Fruit fly (Drosophila melanogaster) whole organism, prepupa: Measurements from ENCODE around the gene stol.

ENCODE experiments used
- CG10631 ChIP-seq: fragments of 200-800 bp; sonication (Bioruptor generic); optimal IDR thresholded peaks from 2 replicates; lab custom pipeline; 2016; ENCODE audit warnings: missing biosample characterization, missing genetic modification characterization
- CG11294 ChIP-seq: fragments of 200-800 bp; sonication (Bioruptor generic); IDR thresholded peaks from 2 replicates; pipeline ENCODE4 v1.3.6; 2022; ENCODE audit warnings: missing biosample characterization, missing genetic modification characterization
- CG11902 ChIP-seq: fragments of 200-800 bp; sonication (Bioruptor generic); optimal IDR thresholded peaks from 3 replicates; lab custom pipeline; 2016; ENCODE audit warnings: missing biosample characterization, missing genetic modification characterization
- CG15336 ChIP-seq: fragments of 200-800 bp; sonication (Bioruptor generic); IDR thresholded peaks from 2 replicates; pipeline ENCODE4 v1.3.6; 2022; ENCODE audit warnings: missing biosample characterization, missing genetic modification characterization
- CG16779 ChIP-seq: fragments of 200-800 bp; sonication (Bioruptor generic); optimal IDR thresholded peaks from 3 replicates; lab custom pipeline; 2017; ENCODE audit warnings: missing biosample characterization, mild to moderate bottlenecking, missing genetic modification characterization
- CG3032 ChIP-seq: fragments of 200-800 bp; optimal IDR thresholded peaks from 2 replicates; lab custom pipeline; 2019; ENCODE audit warnings: missing biosample characterization, mild to moderate bottlenecking, missing genetic modification characterization, moderate library complexity
- CG32006 ChIP-seq: fragments of 200-800 bp; sonication (Bioruptor generic); optimal IDR thresholded peaks from 3 replicates; lab custom pipeline; 2017; ENCODE audit warnings: missing biosample characterization, mild to moderate bottlenecking, missing genetic modification characterization
- CG34406 ChIP-seq: fragments of 200-800 bp; sonication (Bioruptor generic); optimal IDR thresholded peaks from 3 replicates; lab custom pipeline; 2016; ENCODE audit warnings: missing biosample characterization, missing genetic modification characterization
- CG3919 ChIP-seq: fragments of 200-800 bp; sonication (Bioruptor generic); optimal IDR thresholded peaks from 3 replicates; lab custom pipeline; 2016; ENCODE audit warnings: missing biosample characterization, missing genetic modification characterization
- CG4318 ChIP-seq: fragments of 200-800 bp; sonication (Bioruptor generic); optimal IDR thresholded peaks from 3 replicates; lab custom pipeline; 2017; ENCODE audit warnings: missing biosample characterization, mild to moderate bottlenecking, missing genetic modification characterization
- CG6163 ChIP-seq: fragments of 200-800 bp; sonication (Bioruptor generic); IDR thresholded peaks from 3 replicates; pipeline ENCODE4 v1.3.6; 2022; ENCODE audit warnings: missing biosample characterization, missing genetic modification characterization
- CG6276 ChIP-seq: fragments of 200-800 bp; sonication (Bioruptor generic); optimal IDR thresholded peaks from 2 replicates; lab custom pipeline; 2017; ENCODE audit warnings: missing biosample characterization, mild to moderate bottlenecking, missing genetic modification characterization
- CG6792 ChIP-seq: fragments of 200-800 bp; sonication (Bioruptor generic); optimal IDR thresholded peaks from 3 replicates; lab custom pipeline; 2016; ENCODE audit warnings: missing biosample characterization, missing genetic modification characterization
- CG6808 ChIP-seq: fragments of 200-800 bp; sonication (Bioruptor generic); optimal IDR thresholded peaks from 3 replicates; lab custom pipeline; 2017; ENCODE audit warnings: missing biosample characterization, missing genetic modification characterization, mild to moderate bottlenecking, moderate library complexity, missing genetic modification reagents
- CG8319 ChIP-seq: fragments of 200-800 bp; sonication (Bioruptor generic); optimal IDR thresholded peaks from 3 replicates; lab custom pipeline; 2016; ENCODE audit warnings: missing biosample characterization, missing genetic modification characterization
- CG8632 ChIP-seq: fragments of 200-800 bp; sonication (Bioruptor generic); optimal IDR thresholded peaks from 3 replicates; lab custom pipeline; 2016; ENCODE audit warnings: missing biosample characterization, missing genetic modification characterization
- CG9139 ChIP-seq: fragments of 200-800 bp; sonication (Bioruptor generic); optimal IDR thresholded peaks from 3 replicates; lab custom pipeline; 2017; ENCODE audit warnings: missing biosample characterization, mild to moderate bottlenecking, missing genetic modification characterization
- Eip75B ChIP-seq: fragments of 200-800 bp; sonication (Bioruptor generic); optimal IDR thresholded peaks from 3 replicates; lab custom pipeline; 2016; ENCODE audit warnings: missing biosample characterization, missing genetic modification characterization
- Eip78C ChIP-seq: fragments of 200-800 bp; sonication (Bioruptor generic); peaks from one replicate; lab custom pipeline; 2016; ENCODE audit warnings: missing biosample characterization, missing genetic modification characterization
- Eip93F ChIP-seq: fragments of 200-800 bp; sonication (Bioruptor generic); optimal IDR thresholded peaks from 2 replicates; lab custom pipeline; 2016; ENCODE audit warnings: missing biosample characterization, mild to moderate bottlenecking, missing genetic modification characterization
- Ets21C ChIP-seq: fragments of 200-800 bp; sonication (Bioruptor generic); optimal IDR thresholded peaks from 3 replicates; lab custom pipeline; 2016; ENCODE audit warnings: missing biosample characterization, missing genetic modification characterization
- Ets96B ChIP-seq: fragments of 200-800 bp; optimal IDR thresholded peaks from 2 replicates; lab custom pipeline; 2019; ENCODE audit warnings: missing biosample characterization, mild to moderate bottlenecking, missing genetic modification characterization, moderate library complexity
- Gug ChIP-seq: fragments of 200-800 bp; sonication (Bioruptor generic); IDR thresholded peaks from 2 replicates; pipeline ENCODE4 v1.3.6; 2022; ENCODE audit warnings: missing biosample characterization, missing genetic modification characterization
- Hr38 ChIP-seq: sonication (Bioruptor generic); optimal IDR thresholded peaks from 2 replicates; lab custom pipeline; 2016; ENCODE audit warnings: missing biosample characterization, missing genetic modification characterization
- Hr4 ChIP-seq: fragments of 200-800 bp; sonication (Bioruptor generic); optimal IDR thresholded peaks from 3 replicates; lab custom pipeline; 2016; ENCODE audit warnings: missing biosample characterization, missing genetic modification characterization
- Lpt ChIP-seq: fragments of 200-800 bp; sonication (Bioruptor generic); optimal IDR thresholded peaks from 3 replicates; lab custom pipeline; 2016; ENCODE audit warnings: missing biosample characterization, missing genetic modification characterization
- Smox ChIP-seq: fragments of 200-800 bp; sonication (Bioruptor generic); optimal IDR thresholded peaks from 3 replicates; lab custom pipeline; 2016; ENCODE audit warnings: missing biosample characterization, missing genetic modification characterization
- Sox102F ChIP-seq: fragments of 200-800 bp; sonication (Bioruptor generic); optimal IDR thresholded peaks from 2 replicates; lab custom pipeline; 2016; ENCODE audit warnings: missing biosample characterization, mild to moderate bottlenecking, missing genetic modification characterization
- Sox15 ChIP-seq: fragments of 200-800 bp; sonication (Bioruptor generic); optimal IDR thresholded peaks from 3 replicates; lab custom pipeline; 2016; ENCODE audit warnings: missing biosample characterization, missing genetic modification characterization
- achi ChIP-seq: fragments of 200-800 bp; sonication (Bioruptor generic); optimal IDR thresholded peaks from 3 replicates; lab custom pipeline; 2016; ENCODE audit warnings: missing biosample characterization, missing genetic modification characterization
- dac ChIP-seq: fragments of 200-800 bp; sonication (Bioruptor generic); optimal IDR thresholded peaks from 2 replicates; lab custom pipeline; 2017; ENCODE audit warnings: missing biosample characterization, mild to moderate bottlenecking, missing genetic modification characterization
- dsx ChIP-seq: fragments of 200-800 bp; optimal IDR thresholded peaks from 3 replicates; lab custom pipeline; 2019; ENCODE audit warnings: missing biosample characterization, mild to moderate bottlenecking, missing genetic modification characterization, moderate library complexity; ENCODE audit not compliant: poor library complexity, severe bottlenecking
- eg ChIP-seq: fragments of 200-800 bp; sonication (Bioruptor generic); IDR thresholded peaks from 3 replicates; pipeline ENCODE4 v1.3.6; 2022; ENCODE audit warnings: missing biosample characterization, missing genetic modification characterization
- esn ChIP-seq: fragments of 200-800 bp; sonication (Bioruptor generic); optimal IDR thresholded peaks from 2 replicates; lab custom pipeline; 2016; ENCODE audit warnings: missing biosample characterization, mild to moderate bottlenecking, missing genetic modification characterization, moderate library complexity
- fd85E ChIP-seq: fragments of 200-800 bp; sonication (Bioruptor generic); optimal IDR thresholded peaks from 3 replicates; lab custom pipeline; 2016; ENCODE audit warnings: missing biosample characterization, missing genetic modification characterization
- fkh ChIP-seq: fragments of 200-800 bp; sonication (Bioruptor generic); optimal IDR thresholded peaks from 3 replicates; lab custom pipeline; 2017; ENCODE audit warnings: missing biosample characterization, mild to moderate bottlenecking, missing genetic modification characterization, moderate library complexity
- net ChIP-seq: fragments of 200-800 bp; sonication (Bioruptor generic); optimal IDR thresholded peaks from 3 replicates; lab custom pipeline; 2016; ENCODE audit warnings: missing biosample characterization, missing genetic modification characterization
- pdm3 ChIP-seq: fragments of 200-800 bp; sonication (Bioruptor generic); optimal IDR thresholded peaks from 3 replicates; lab custom pipeline; 2016; ENCODE audit warnings: missing biosample characterization, missing genetic modification characterization
- salr ChIP-seq, 2 experiments: fragments of 200-800 bp; sonication (Bioruptor generic); optimal IDR thresholded peaks; 3 replicates each; lab custom pipeline; 2016 to 2018; ENCODE audit warnings: missing biosample characterization in 2 of 2, missing genetic modification characterization in 2 of 2, mild to moderate bottlenecking in 1 of 2
- ss ChIP-seq, 2 experiments: fragments of 200-800 bp; sonication (Bioruptor generic); optimal IDR thresholded peaks; 2 replicates in 1 of 2; 3 replicates in 1 of 2; lab custom pipeline; 2017 to 2018; ENCODE audit warnings: mild to moderate bottlenecking in 2 of 2, missing biosample characterization in 2 of 2, missing genetic modification characterization in 2 of 2, moderate library complexity in 1 of 2
- svp ChIP-seq: fragments of 200-800 bp; sonication (Bioruptor generic); peaks from one replicate; lab custom pipeline; 2016; ENCODE audit warnings: missing biosample characterization, missing genetic modification characterization

The stol gene

DNA sequence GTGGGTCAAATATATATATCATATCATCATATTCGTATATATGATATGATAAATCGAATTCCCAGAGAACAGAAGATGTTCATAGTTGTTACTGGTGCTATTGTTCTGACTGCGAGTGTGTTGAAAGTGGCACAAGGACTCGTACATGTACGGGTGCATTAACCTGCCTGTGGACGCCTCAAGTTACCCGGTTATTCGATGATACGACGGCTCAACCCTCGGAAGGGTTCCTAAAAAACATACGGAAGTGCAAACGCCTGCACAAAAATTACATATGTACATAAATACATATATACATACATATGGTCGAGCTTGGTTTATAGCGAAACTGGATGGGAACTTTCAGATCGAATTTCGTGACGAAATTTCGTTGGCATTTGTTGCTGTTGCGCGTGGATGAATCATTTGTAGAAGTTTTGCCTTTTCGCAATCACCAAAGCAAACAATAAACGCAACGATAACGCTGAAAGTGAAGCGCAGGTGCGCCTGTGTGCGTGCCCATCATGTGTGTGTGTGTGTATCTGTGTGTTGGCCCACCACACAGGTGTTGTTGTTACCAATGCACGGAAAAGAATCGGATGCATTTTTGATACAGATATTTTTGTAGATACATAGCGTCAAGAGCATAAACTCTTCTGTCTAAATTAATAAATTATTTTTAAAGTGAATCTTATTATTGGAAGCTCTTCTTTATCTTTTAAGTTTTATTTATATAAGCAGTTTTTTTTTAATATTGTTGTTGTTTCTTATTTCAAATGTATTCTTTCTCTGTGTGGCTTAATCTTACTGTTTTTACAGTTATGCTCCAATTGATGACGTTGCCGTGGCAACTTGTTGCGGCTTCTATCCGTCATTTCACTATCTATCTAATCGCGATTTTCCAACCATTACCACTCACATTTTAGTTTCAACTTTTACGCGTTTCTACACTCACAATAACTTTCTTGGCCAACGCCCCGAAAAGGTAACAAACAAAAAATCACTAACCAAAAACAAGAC is 43.6 kb upstream of the stol start (continued):
- peak; percentile 83 for TF ChIP-seq pdm3 (GFP tag; lab: Kevin White, UChicago)
- peak; percentile 56 for TF ChIP-seq Sox15
- TF ChIP-seq Lpt (GFP tag; lab: Kevin White, UChicago) = peak; percentile 67
- peak; percentile 78 for TF ChIP-seq Ets96B (tag; lab: Kevin White, UChicago)
- TF ChIP-seq CG6276 (GFP tag; lab: Kevin White, UChicago) = no peak
- peak; percentile 78 for TF ChIP-seq CG10631
- TF ChIP-seq achi (GFP tag; lab: Kevin White, UChicago) = peak; percentile 82
- TF ChIP-seq CG16779 (tag; lab: Kevin White, UChicago) = peak; percentile 32
- TF ChIP-seq CG4318 (GFP tag; lab: Kevin White, UChicago) = peak; percentile 78
- TF ChIP-seq Hr4 (GFP tag; lab: Kevin White, UChicago) = no peak
- TF ChIP-seq CG11294 (GFP tag; lab: Robert Waterston, UW) = peak; percentile 71

- TF ChIP-seq CG6163 (GFP tag; lab: Robert Waterston, UW) = no peak
- no peak for TF ChIP-seq CG16779 (tag; lab: Kevin White, UChicago)
- TF ChIP-seq Smox (GFP tag; lab: Kevin White, UChicago) = no peak
- TF ChIP-seq salr (GFP tag; optimal IDR thresholded peaks at IDR 0.05; lab: Kevin White, UChicago) = no peak
- no peak for TF ChIP-seq Hr38 (GFP tag; lab: Kevin White, UChicago)
- TF ChIP-seq CG15336 (GFP tag; lab: Robert Waterston, UW) = 0 out of 2 replicates have a peak, but pooled peaks have one; percentile 20
- no peak for TF ChIP-seq Sox15
- no peak for TF ChIP-seq Sox102F (GFP tag; lab: Kevin White, UChicago)
- TF ChIP-seq CG9139 (GFP tag; lab: Kevin White, UChicago) = no peak
- no peak for TF ChIP-seq CG32006 (GFP tag; lab: Kevin White, UChicago)
- no peak for TF ChIP-seq CG6276 (GFP tag; lab: Kevin White, UChicago)
- no peak for TF ChIP-seq CG3032
- peak; percentile 39; the same call in 2 of the 3 replicates for TF ChIP-seq eg (GFP tag; lab: Robert Waterston, UW)
- TF ChIP-seq, all 60 proteins: peak for 2
Measured at dm6 chr2L:15760666-15761065, 42.6 kb upstream of the stol start.

DNA sequence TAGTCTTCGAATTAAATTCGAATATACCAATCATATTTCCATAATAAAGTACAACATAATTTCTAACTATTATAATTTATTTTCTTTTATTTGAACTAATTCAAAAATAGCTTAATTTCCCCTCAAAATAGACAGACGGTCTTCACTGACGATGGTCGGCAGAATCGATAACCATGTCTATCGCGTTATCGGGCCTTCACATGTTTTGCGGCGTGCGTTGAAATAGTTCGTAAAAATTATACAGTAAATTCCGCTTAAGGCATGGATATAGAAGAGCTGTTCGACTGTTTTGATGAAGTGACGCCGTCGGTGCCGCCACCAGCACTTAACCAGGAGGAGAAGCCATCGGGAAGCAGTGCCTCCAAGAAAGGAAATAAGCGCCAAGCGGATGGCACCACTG is 34.0 kb upstream of the stol start, which contains the start of gene Mtr4:
Mtr4 (plus strand) TSS at position 168 of the 400 bp plus-strand sequence.
- TF ChIP-seq Ets21C (no peak), CG8319 (no peak), CG16779 (tag; lab: Kevin White, UChicago) (no peak), Eip75B (GFP tag; lab: Kevin White, UChicago) (no peak), dac (no peak), Eip93F (GFP tag; lab: Kevin White, UChicago) (no peak), achi (GFP tag; lab: Kevin White, UChicago) (no peak)
- TF ChIP-seq, all 60 proteins: peak for 0

DNA sequence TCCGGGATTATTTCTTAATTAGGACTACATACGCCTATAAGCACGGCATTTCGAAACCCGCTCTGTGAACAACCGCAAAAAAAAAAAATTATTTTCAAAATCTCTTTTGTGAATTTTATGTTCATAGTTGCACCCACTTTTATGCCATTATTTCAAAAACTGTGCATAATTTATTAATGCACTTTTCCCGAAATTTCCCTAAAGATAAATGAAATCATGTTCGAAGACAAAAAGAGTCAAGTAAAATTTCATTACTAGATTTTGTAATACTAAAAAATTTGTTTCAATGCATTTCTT is 33.1 kb upstream of the stol start:
- TF ChIP-seq CG6792 (GFP tag; lab: Kevin White, UChicago) (peak; percentile 9), CG11902 (GFP tag; lab: Kevin White, UChicago) (no peak)
- TF ChIP-seq, all 60 proteins: peak for 1

- TF ChIP-seq CG34406 (no peak), CG3919 (no peak), fkh (GFP tag; lab: Kevin White, UChicago) (no peak), svp (GFP tag; lab: Kevin White, UChicago) (no peak), pdm3 (GFP tag; lab: Kevin White, UChicago) (no peak), net (GFP tag; lab: Kevin White, UChicago) (no peak), CG6808 (no peak), Eip78C (GFP tag; lab: Kevin White, UChicago) (no peak), Hr38 (GFP tag; lab: Kevin White, UChicago) (no peak), dsx (GFP tag; lab: Kevin White, UChicago) (no peak), ss (GFP tag; optimal IDR thresholded peaks at IDR 0.05; lab: Kevin White, UChicago) (no peak), Lpt (GFP tag; lab: Kevin White, UChicago) (no peak), esn (GFP tag; lab: Kevin White, UChicago) (peak; percentile 36), eg (GFP tag; lab: Robert Waterston, UW) (no peak), fd85E (GFP tag; lab: Kevin White, UChicago) (no peak), CG8632 (no peak), Gug (GFP tag; lab: Robert Waterston, UW) (no peak), CG11294 (GFP tag; lab: Robert Waterston, UW) (no peak)
Measured at dm6 chr2L:15750523-15751258, 32.6 kb upstream of the stol start, which contains the start of gene ND-B17. ND-B17 (minus strand) TSS chr2L:15751078.
